Fruit fly (Drosophila melanogaster) whole organism, embryonic: ENCODE data around the gene CG43339.

Experiments used
- Atf-2 ChIP-seq: fragments of 200-800 bp; sonication (Bioruptor generic); optimal IDR thresholded peaks from 2 replicates; lab custom pipeline; 2016; ENCODE audit warnings: missing biosample characterization, missing genetic modification characterization
- BEAF-32 ChIP-seq: fragments of 200-800 bp; sonication (Bioruptor generic); optimal IDR thresholded peaks from 3 replicates; lab custom pipeline; 2017; ENCODE audit warnings: missing biosample characterization, missing genetic modification characterization, mild to moderate bottlenecking, moderate library complexity, missing genetic modification reagents
- Bteb2 ChIP-seq: fragments of 200-800 bp; sonication (Bioruptor generic); optimal IDR thresholded peaks from 2 replicates; lab custom pipeline; 2016; ENCODE audit warnings: missing biosample characterization, missing genetic modification characterization
- CG10267 ChIP-seq: fragments of 200-800 bp; sonication (Bioruptor generic); optimal IDR thresholded peaks from 2 replicates; lab custom pipeline; 2018; ENCODE audit warnings: missing biosample characterization, mild to moderate bottlenecking, missing genetic modification characterization, moderate library complexity
- CG11695 ChIP-seq: fragments of 200-800 bp; sonication (Bioruptor generic); IDR thresholded peaks from 3 replicates; pipeline ENCODE4 v1.3.6; 2022; ENCODE audit warnings: missing biosample characterization, missing genetic modification characterization
- CG12155 ChIP-seq: fragments of 200-800 bp; sonication (Bioruptor generic); optimal IDR thresholded peaks from 3 replicates; lab custom pipeline; 2016; ENCODE audit warnings: missing biosample characterization, missing genetic modification characterization
- CG13287 ChIP-seq: fragments of 200-800 bp; sonication (Bioruptor generic); IDR thresholded peaks from 2 replicates; pipeline ENCODE4 v1.3.6; 2022; ENCODE audit warnings: missing biosample characterization, missing genetic modification characterization; ENCODE audit not compliant: partially characterized antibody
- CG14014 ChIP-seq: fragments of 200-800 bp; sonication (Bioruptor generic); IDR thresholded peaks from 2 replicates; pipeline ENCODE4 v1.3.6; 2022; ENCODE audit warnings: missing biosample characterization, missing genetic modification characterization
- CG14441 ChIP-seq: fragments of 200-800 bp; sonication (Bioruptor generic); IDR thresholded peaks from 2 replicates; pipeline ENCODE4 v1.3.6; 2022; ENCODE audit warnings: missing biosample characterization, missing genetic modification characterization
- CG14710 ChIP-seq: fragments of 200-800 bp; sonication (Bioruptor generic); optimal IDR thresholded peaks from 3 replicates; lab custom pipeline; 2019; ENCODE audit warnings: missing biosample characterization, mild to moderate bottlenecking, missing genetic modification characterization, moderate library complexity
- CG1602 ChIP-seq: fragments of 200-800 bp; sonication (Bioruptor generic); optimal IDR thresholded peaks from 3 replicates; lab custom pipeline; 2016; ENCODE audit warnings: missing biosample characterization, missing genetic modification characterization
- CG17328 ChIP-seq: fragments of 200-800 bp; sonication (Bioruptor generic); IDR thresholded peaks from 2 replicates; pipeline ENCODE4 v1.3.6; 2022; ENCODE audit warnings: missing biosample characterization, missing genetic modification characterization
- CG17361 ChIP-seq: fragments of 200-800 bp; sonication (Bioruptor generic); IDR thresholded peaks from 3 replicates; pipeline ENCODE4 v1.3.6; 2022; ENCODE audit warnings: missing biosample characterization, missing genetic modification characterization
- CG2120 ChIP-seq: fragments of 200-800 bp; sonication (Bioruptor generic); optimal IDR thresholded peaks from 3 replicates; lab custom pipeline; 2016; ENCODE audit warnings: missing biosample characterization, missing genetic modification characterization
- CG2712 ChIP-seq: fragments of 200-800 bp; optimal IDR thresholded peaks from 3 replicates; lab custom pipeline; 2019; ENCODE audit warnings: missing biosample characterization, mild to moderate bottlenecking, missing genetic modification characterization, moderate library complexity
- CG30431 ChIP-seq: fragments of 200-800 bp; sonication (Bioruptor generic); optimal IDR thresholded peaks from 2 replicates; lab custom pipeline; 2017; ENCODE audit warnings: missing biosample characterization, missing genetic modification characterization
- CG3847 ChIP-seq: fragments of 200-800 bp; sonication (Bioruptor generic); IDR thresholded peaks from 2 replicates; pipeline ENCODE4 v1.3.6; 2022; ENCODE audit warnings: missing biosample characterization, missing genetic modification characterization
- CG6254 ChIP-seq: fragments of 200-800 bp; sonication (Bioruptor generic); optimal IDR thresholded peaks from 3 replicates; lab custom pipeline; 2017; ENCODE audit warnings: mild to moderate bottlenecking, missing biosample characterization, missing genetic modification reagents, missing genetic modification characterization
- CG8281 ChIP-seq: fragments of 200-800 bp; sonication (Bioruptor generic); optimal IDR thresholded peaks from 2 replicates; lab custom pipeline; 2018; ENCODE audit warnings: missing biosample characterization, mild to moderate bottlenecking, missing genetic modification characterization, moderate library complexity
- CG8944 ChIP-seq: fragments of 200-800 bp; sonication (Bioruptor generic); optimal IDR thresholded peaks from 3 replicates; lab custom pipeline; 2016; ENCODE audit warnings: missing biosample characterization, missing genetic modification characterization
- CrebB ChIP-seq: fragments of 200-800 bp; sonication (Bioruptor generic); optimal IDR thresholded peaks from 3 replicates; lab custom pipeline; 2018; ENCODE audit warnings: missing biosample characterization, mild to moderate bottlenecking, missing genetic modification characterization
- D ChIP-seq, 2 experiments: fragments of 200-800 bp in 1 of 2; fragments of >200 bp in 1 of 2; sonication (Bioruptor generic) in 1 of 2; optimal IDR thresholded peaks; 2 replicates in 1 of 2; 3 replicates in 1 of 2; lab custom pipeline; 2017; ENCODE audit warnings: mild to moderate bottlenecking in 1 of 2, missing biosample characterization in 1 of 2, missing genetic modification characterization in 1 of 2, missing genetic modification reagents in 1 of 2
- Dbx ChIP-seq: fragments of 200-800 bp; sonication (Bioruptor generic); IDR thresholded peaks from 3 replicates; pipeline ENCODE4 v1.3.6; 2022; ENCODE audit warnings: missing biosample characterization, missing genetic modification characterization
- Ets97D ChIP-seq: fragments of 200-800 bp; sonication (Bioruptor generic); optimal IDR thresholded peaks from 3 replicates; lab custom pipeline; 2016; ENCODE audit warnings: missing biosample characterization, missing genetic modification characterization
- Hey ChIP-seq: fragments of 200-800 bp; sonication (Bioruptor generic); optimal IDR thresholded peaks from 3 replicates; lab custom pipeline; 2018; ENCODE audit warnings: missing biosample characterization, mild to moderate bottlenecking, missing genetic modification characterization
- Hr51 ChIP-seq, 2 experiments: fragments of 200-800 bp; sonication (Bioruptor generic); optimal IDR thresholded peaks; 2 replicates in 1 of 2; 3 replicates in 1 of 2; lab custom pipeline; 2016 to 2018; ENCODE audit warnings: missing biosample characterization in 2 of 2, missing genetic modification characterization in 2 of 2, mild to moderate bottlenecking in 1 of 2, moderate library complexity in 1 of 2
- Jarid2 ChIP-seq: fragments of 200-800 bp; sonication (Bioruptor generic); optimal IDR thresholded peaks from 3 replicates; lab custom pipeline; 2017; ENCODE audit warnings: mild to moderate bottlenecking, missing biosample characterization, missing genetic modification reagents, missing genetic modification characterization
- Max ChIP-seq: fragments of 200-800 bp; sonication (Bioruptor generic); optimal IDR thresholded peaks from 2 replicates; lab custom pipeline; 2016; ENCODE audit warnings: missing biosample characterization, mild to moderate bottlenecking, missing genetic modification characterization
- Mrtf ChIP-seq: fragments of 200-800 bp; sonication (Bioruptor generic); IDR thresholded peaks from 3 replicates; pipeline ENCODE4 v1.3.6; 2022; ENCODE audit warnings: missing biosample characterization, missing genetic modification characterization
- Nf-YA ChIP-seq: fragments of 200-800 bp; sonication (Bioruptor generic); IDR thresholded peaks from 2 replicates; pipeline ENCODE4 v1.3.6; 2022; ENCODE audit warnings: missing biosample characterization, missing genetic modification characterization
- Oli ChIP-seq: fragments of 200-800 bp; sonication (Bioruptor generic); optimal IDR thresholded peaks from 2 replicates; lab custom pipeline; 2018; ENCODE audit warnings: missing biosample characterization, mild to moderate bottlenecking, missing genetic modification characterization, moderate library complexity
- PHDP ChIP-seq: fragments of 200-800 bp; sonication (Bioruptor generic); optimal IDR thresholded peaks from 3 replicates; lab custom pipeline; 2018; ENCODE audit warnings: missing biosample characterization, mild to moderate bottlenecking, missing genetic modification characterization, moderate library complexity
- Ssrp ChIP-seq: fragments of 200-800 bp; sonication (Bioruptor generic); optimal IDR thresholded peaks from 2 replicates; lab custom pipeline; 2018; ENCODE audit warnings: missing biosample characterization, mild to moderate bottlenecking, missing genetic modification characterization, moderate library complexity
- YL-1 ChIP-seq: fragments of 200-800 bp; sonication (Bioruptor generic); optimal IDR thresholded peaks from 3 replicates; lab custom pipeline; 2017; ENCODE audit warnings: missing biosample characterization, mild to moderate bottlenecking, missing genetic modification characterization
- amos ChIP-seq: fragments of 200-800 bp; sonication (Bioruptor generic); IDR thresholded peaks from 2 replicates; pipeline ENCODE4 v1.3.6; 2022; ENCODE audit warnings: missing biosample characterization, missing genetic modification characterization; ENCODE audit not compliant: partially characterized antibody
- br ChIP-seq: fragments of >200 bp; optimal IDR thresholded peaks from 2 replicates; lab custom pipeline; 2017
- dan ChIP-seq: fragments of 200-800 bp; sonication (Bioruptor generic); IDR thresholded peaks from 2 replicates; pipeline ENCODE4 v1.3.6; 2022; ENCODE audit warnings: missing biosample characterization, missing genetic modification characterization
- dimm ChIP-seq: fragments of 200-800 bp; sonication (Bioruptor generic); IDR thresholded peaks from 2 replicates; pipeline ENCODE4 v1.3.6; 2022; ENCODE audit warnings: missing biosample characterization, missing genetic modification characterization
- dpn ChIP-seq, 2 experiments: fragments of 200-800 bp; sonication (Bioruptor generic); optimal IDR thresholded peaks; 3 replicates each; lab custom pipeline; 2016; ENCODE audit warnings: missing biosample characterization in 2 of 2, missing genetic modification characterization in 2 of 2
- esg ChIP-seq: fragments of 200-800 bp; sonication (Bioruptor generic); conservative IDR thresholded peaks from 2 replicates; pipeline ENCODE4 v1.3.6; 2022; ENCODE audit warnings: missing biosample characterization, missing genetic modification characterization
- grau ChIP-seq: fragments of 200-800 bp; optimal IDR thresholded peaks from 3 replicates; lab custom pipeline; 2019; ENCODE audit warnings: missing biosample characterization, mild to moderate bottlenecking, missing genetic modification characterization, moderate library complexity
- inv ChIP-seq: fragments of 200-800 bp; sonication (Bioruptor generic); IDR thresholded peaks from 2 replicates; pipeline ENCODE4 v1.3.6; 2022; ENCODE audit warnings: missing biosample characterization, missing genetic modification characterization; ENCODE audit not compliant: partially characterized antibody
- lbe ChIP-seq: fragments of 200-800 bp; sonication (Bioruptor generic); optimal IDR thresholded peaks from 2 replicates; lab custom pipeline; 2016; ENCODE audit warnings: missing biosample characterization, mild to moderate bottlenecking, missing genetic modification characterization
- lilli ChIP-seq: fragments of 200-800 bp; sonication (Bioruptor generic); optimal IDR thresholded peaks from 3 replicates; lab custom pipeline; 2016; ENCODE audit warnings: missing biosample characterization, missing genetic modification characterization
- nom ChIP-seq: fragments of 200-800 bp; sonication (Bioruptor generic); optimal IDR thresholded peaks from 2 replicates; lab custom pipeline; 2017; ENCODE audit warnings: missing biosample characterization, missing genetic modification characterization, mild to moderate bottlenecking, moderate library complexity, missing genetic modification reagents
- odd ChIP-seq: fragments of 200-800 bp; sonication (Bioruptor generic); optimal IDR thresholded peaks from 2 replicates; lab custom pipeline; 2017; ENCODE audit warnings: missing biosample characterization, mild to moderate bottlenecking, missing genetic modification characterization
- seq ChIP-seq: fragments of 200-800 bp; sonication (Bioruptor generic); IDR thresholded peaks from 2 replicates; pipeline ENCODE4 v1.3.6; 2022; ENCODE audit warnings: missing biosample characterization, missing genetic modification characterization
- sima ChIP-seq: fragments of 200-800 bp; sonication (Bioruptor generic); optimal IDR thresholded peaks from 2 replicates; lab custom pipeline; 2016; ENCODE audit warnings: missing biosample characterization, missing genetic modification characterization
- tll ChIP-seq, 2 experiments: fragments of 200-800 bp in 1 of 2; fragments of >200 bp in 1 of 2; sonication (Bioruptor generic) in 1 of 2; optimal IDR thresholded peaks; 2 replicates each; lab custom pipeline; 2017 to 2019; ENCODE audit warnings: missing biosample characterization in 2 of 2, missing genetic modification characterization in 2 of 2, mild to moderate bottlenecking in 1 of 2, moderate library complexity in 1 of 2
- usp ChIP-seq: fragments of >200 bp; optimal IDR thresholded peaks from 2 replicates; lab custom pipeline; 2017; ENCODE audit warnings: missing biosample characterization, missing genetic modification characterization

Gene CG43339

dm6 chr2L:18698559-18699130 lies 25.6 kb upstream of the CG43339 start, which contains the start of gene CG10341 (continued):
- no peak for TF ChIP-seq Jarid2 (GFP tag; lab: Kevin White, UChicago)
- no peak for TF ChIP-seq odd (GFP tag; lab: Kevin White, UChicago)
- no peak for TF ChIP-seq inv (GFP tag; lab: Robert Waterston, UW)
- TF ChIP-seq YL-1: peak; percentile 75
- TF ChIP-seq CG8281 (tag; lab: Kevin White, UChicago): no peak
- TF ChIP-seq CG14441: no peak
- TF ChIP-seq amos (GFP tag; lab: Robert Waterston, UW): no peak
- no peak for TF ChIP-seq br (lab: Kevin White, UChicago)
- no peak for TF ChIP-seq Mrtf (GFP tag; lab: Robert Waterston, UW)
- no peak for TF ChIP-seq Bteb2 (GFP tag; lab: Kevin White, UChicago)
- no peak for TF ChIP-seq Hr51 (GFP tag; optimal IDR thresholded peaks at IDR 0.05; lab: Kevin White, UChicago)
- TF ChIP-seq CG30431 (GFP tag; lab: Kevin White, UChicago): no peak
- peak; percentile 16 for TF ChIP-seq CG14710 (tag; lab: Kevin White, UChicago)
- no peak for TF ChIP-seq D (optimal IDR thresholded peaks at IDR 0.05; lab: Kevin White, UChicago)
- TF ChIP-seq D (GFP tag; optimal IDR thresholded peaks at IDR 0.05; lab: Kevin White, UChicago): no peak
- TF ChIP-seq Max (GFP tag; lab: Kevin White, UChicago): peak; percentile 84
- peak; percentile 29 for TF ChIP-seq Hey
- no peak for TF ChIP-seq CrebB (tag; lab: Kevin White, UChicago)
- no peak for TF ChIP-seq Oli (tag; lab: Kevin White, UChicago)
- peak; percentile 20 for TF ChIP-seq lbe
- TF ChIP-seq Ssrp (tag; lab: Kevin White, UChicago): no peak
- TF ChIP-seq CG6254 (GFP tag; lab: Kevin White, UChicago): no peak
- no peak for TF ChIP-seq CG12155 (GFP tag; lab: Kevin White, UChicago)
- TF ChIP-seq BEAF-32 (GFP tag; lab: Kevin White, UChicago): peak; percentile 25
- TF ChIP-seq CG2120 (GFP tag; lab: Kevin White, UChicago): no peak
- no peak for TF ChIP-seq nom (GFP tag; lab: Kevin White, UChicago)
- TF ChIP-seq PHDP (tag; lab: Kevin White, UChicago): no peak
- TF ChIP-seq grau (tag; lab: Kevin White, UChicago): peak; percentile 7
- no peak for TF ChIP-seq lilli (GFP tag; lab: Kevin White, UChicago)
- no peak for TF ChIP-seq usp
- no peak for TF ChIP-seq CG17361 (GFP tag; lab: Robert Waterston, UW)
- TF ChIP-seq CG1602 (GFP tag; lab: Kevin White, UChicago): no peak
- TF ChIP-seq esg (GFP tag; lab: Robert Waterston, UW): no peak

- TF ChIP-seq sima (GFP tag; lab: Kevin White, UChicago) (no peak), dpn (GFP tag; optimal IDR thresholded peaks at IDR 0.05; lab: Kevin White, UChicago) (peak; percentile 89 to 93), dan (GFP tag; lab: Robert Waterston, UW) (no peak), CG13287 (GFP tag; lab: Robert Waterston, UW) (peak; percentile 25; the same call in 1 of the 2 replicates), Atf-2 (GFP tag; lab: Kevin White, UChicago) (peak; percentile 91), seq (peak; percentile 84), tll (GFP tag; optimal IDR thresholded peaks at IDR 0.05; lab: Kevin White, UChicago) (peak in 1 of 2 experiments; percentile 62), CG8944 (peak; percentile 91), CG14014 (GFP tag; lab: Robert Waterston, UW) (peak; percentile 88), CG10267 (tag; lab: Kevin White, UChicago) (peak; percentile 71), CG11695 (GFP tag; lab: Robert Waterston, UW) (peak; percentile 75), CG3847 (GFP tag; lab: Robert Waterston, UW) (peak; percentile 86), CG2712 (tag; lab: Kevin White, UChicago) (peak; percentile 83), Nf-YA (GFP tag; lab: Robert Waterston, UW) (peak; percentile 79), Ets97D (GFP tag; lab: Kevin White, UChicago) (peak; percentile 88), Dbx (GFP tag; lab: Robert Waterston, UW) (peak; percentile 92), D (optimal IDR thresholded peaks at IDR 0.05; lab: Kevin White, UChicago) (peak; percentile 51), D (GFP tag; optimal IDR thresholded peaks at IDR 0.05; lab: Kevin White, UChicago) (peak; percentile 44), dimm (GFP tag; lab: Robert Waterston, UW) (0 out of 2 replicates have a peak, but pooled peaks have one; percentile 32), CG17328 (GFP tag; lab: Robert Waterston, UW) (peak; percentile 88)
These were observed 22.3 kb upstream of the CG43339 start, which contains the start of the genes CG10383 and CG10338 for dm6 chr2L:18695404-18695804. Gene CG10383, minus strand, starts transcription at chr2L:18695602. Gene CG10338, plus strand, starts transcription at chr2L:18695664.
